Fruit fly (Drosophila melanogaster): Measurements from ENCODE around the gene CG10996.

Gene CG10996

DNA sequence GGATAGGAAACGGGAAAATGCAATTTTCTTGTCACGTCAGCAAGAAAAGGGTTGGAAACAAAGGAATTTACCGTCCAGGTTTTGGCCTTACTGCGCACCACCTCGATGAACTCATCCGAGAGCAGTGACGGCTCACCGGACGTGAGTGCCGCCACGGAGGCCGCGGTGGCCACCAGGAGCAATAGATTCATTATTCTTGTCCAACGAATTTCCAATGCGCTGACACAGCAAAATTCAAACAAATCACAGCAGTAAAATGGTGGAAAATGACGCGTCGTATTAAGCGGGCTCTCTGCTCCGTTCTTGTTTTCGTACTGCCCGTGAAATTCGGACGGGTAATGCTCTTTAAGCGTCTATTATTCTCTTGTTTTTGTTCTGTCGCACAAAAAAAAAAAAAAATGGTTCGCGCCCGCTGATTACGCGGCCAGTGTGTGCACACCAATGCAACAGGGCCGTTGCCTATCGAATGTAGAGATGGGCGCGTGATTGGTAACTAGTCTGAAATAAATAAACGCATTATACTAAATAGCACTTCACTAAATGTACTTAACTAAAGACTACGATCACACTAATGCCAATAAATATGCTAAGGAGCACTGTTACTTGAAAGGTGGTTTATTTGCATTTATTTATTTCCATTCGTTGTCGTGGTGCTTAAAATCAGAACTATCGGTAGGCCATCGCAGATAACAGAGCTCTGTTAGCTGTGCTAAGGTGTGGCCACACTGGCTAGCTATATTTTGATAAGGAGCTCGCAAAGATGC lies 15.5 kb downstream of the CG10996 start, which contains the start of the genes CtsB and amrt:
CtsB (minus strand) TSS at position 432 of the 764 bp plus-strand sequence.
amrt (plus strand) TSS at position 721 of the 764 bp plus-strand sequence.
- peak; percentile 64 for TF ChIP-seq noc (tag; optimal IDR thresholded peaks at IDR 0.05)

dm6 chrX:13779696-13780095 lies 17.7 kb downstream of the CG10996 start:
- peak; percentile 22 for TF ChIP-seq noc (tag; optimal IDR thresholded peaks at IDR 0.05)

dm6 chrX:13778568-13778967 lies 18.9 kb downstream of the CG10996 start:
- TF ChIP-seq noc (tag; optimal IDR thresholded peaks at IDR 0.05), result no peak

dm6 chrX:13770768-13771167 lies 26.7 kb downstream of the CG10996 start:
- no peak for TF ChIP-seq noc (tag; optimal IDR thresholded peaks at IDR 0.05)

- no peak for TF ChIP-seq noc (tag; optimal IDR thresholded peaks at IDR 0.05)
Measured at dm6 chrX:13766495-13766894, 30.9 kb downstream of the CG10996 start.

DNA sequence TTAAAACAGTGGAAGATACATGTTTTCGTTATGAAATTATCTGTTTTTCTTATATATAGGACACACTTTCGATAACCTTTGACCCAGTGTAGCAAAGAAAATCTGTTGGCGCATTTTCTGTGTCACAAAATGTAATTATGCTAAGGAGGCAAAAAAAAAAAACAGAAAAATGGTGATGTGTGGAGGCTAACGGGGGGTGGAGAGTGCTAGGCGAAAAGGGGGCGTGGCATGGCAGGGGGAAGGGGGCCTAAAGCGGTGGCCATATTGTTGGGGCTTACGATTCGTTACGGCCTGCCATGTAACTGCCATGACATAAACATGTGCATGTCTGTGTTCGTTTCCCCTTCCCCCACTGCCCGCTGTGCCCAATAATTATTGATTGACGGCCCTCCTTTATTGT lies 32.2 kb downstream of the CG10996 start:
- no peak for TF ChIP-seq noc (tag; optimal IDR thresholded peaks at IDR 0.05)

dm6 chrX:13764397-13765119 lies 32.9 kb downstream of the CG10996 start:
- peak; percentile 48 for TF ChIP-seq noc (tag; optimal IDR thresholded peaks at IDR 0.05)

DNA sequence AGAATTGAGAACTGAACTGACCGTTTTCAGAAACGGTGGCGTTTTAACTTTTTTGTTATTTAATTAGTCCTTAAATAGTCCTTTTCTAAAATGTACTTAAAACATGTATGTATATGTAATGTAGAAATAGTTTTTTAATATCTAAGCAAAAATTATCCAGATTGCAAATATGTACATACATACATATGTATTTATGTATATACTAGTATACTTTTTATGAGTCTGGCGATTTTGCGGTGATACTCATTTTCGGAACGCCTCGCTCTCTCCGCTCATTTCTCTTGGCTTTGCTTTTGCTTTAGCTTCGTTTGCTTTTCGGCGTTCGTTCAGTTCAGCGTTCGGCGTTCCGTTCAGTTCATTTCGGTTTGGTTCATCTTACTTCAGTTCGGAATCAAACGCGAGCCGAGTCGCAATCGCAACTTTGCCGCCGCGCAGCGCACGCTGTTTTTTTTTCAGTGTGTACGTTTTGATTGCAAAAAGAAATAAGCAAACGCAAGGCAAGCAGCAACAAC lies 35.0 kb downstream of the CG10996 start, which contains the start of gene rdgB:
rdgB (plus strand) TSS at position 381 of the 512 bp plus-strand sequence.
- peak; percentile 14 for TF ChIP-seq noc (tag; optimal IDR thresholded peaks at IDR 0.05)

dm6 chrX:13761762-13762371 lies 35.6 kb downstream of the CG10996 start:
- TF ChIP-seq noc (tag; optimal IDR thresholded peaks at IDR 0.05), result no peak

- TF ChIP-seq noc (tag; optimal IDR thresholded peaks at IDR 0.05), result no peak
Measured at dm6 chrX:13758989-13759549, 38.4 kb downstream of the CG10996 start, which contains the start of gene Yp3. Yp3 (plus strand) TSS chrX:13759546.

DNA sequence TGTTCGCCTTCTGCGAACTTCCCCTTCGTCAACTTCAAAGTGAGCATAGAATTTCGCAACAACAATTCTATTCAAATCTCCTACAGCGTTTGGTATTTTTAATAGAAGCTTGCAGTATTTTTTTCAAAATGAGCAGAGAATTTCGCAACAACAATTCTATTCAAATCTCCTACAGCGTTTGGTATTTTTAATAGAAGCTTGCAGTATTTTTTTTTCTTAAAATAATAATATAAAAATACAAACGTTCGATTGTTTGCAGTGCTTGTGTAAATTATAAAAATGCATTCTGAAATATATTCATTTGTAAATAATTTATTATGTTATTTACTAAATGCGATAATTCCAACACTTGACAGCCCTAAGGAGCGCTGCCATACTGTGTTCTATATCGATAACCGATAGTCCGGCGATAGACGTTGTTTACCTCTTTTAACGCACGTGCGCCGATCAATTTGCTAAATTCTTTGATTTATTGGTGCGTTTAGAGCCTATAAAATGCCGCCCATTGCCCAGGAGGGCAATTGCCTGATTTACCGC lies 40.6 kb downstream of the CG10996 start, which contains the start of the genes CG32625 and Rtc1:
CG32625 (minus strand) TSS at position 51 of the 537 bp plus-strand sequence.
Rtc1 (plus strand) TSS at position 404 of the 537 bp plus-strand sequence.
- TF ChIP-seq noc (tag; optimal IDR thresholded peaks at IDR 0.05), result peak; percentile 38

- no peak for TF ChIP-seq noc (tag; optimal IDR thresholded peaks at IDR 0.05)
Measured at dm6 chrX:13755152-13755557, 42.3 kb downstream of the CG10996 start, which contains the start of gene Pdcd4. Pdcd4 (minus strand) TSS chrX:13755406.

dm6 chrX:13754476-13754875 lies 43.0 kb downstream of the CG10996 start:
- no peak for TF ChIP-seq noc (tag; optimal IDR thresholded peaks at IDR 0.05)

dm6 chrX:13753775-13754174 lies 43.7 kb downstream of the CG10996 start:
- TF ChIP-seq noc (tag; optimal IDR thresholded peaks at IDR 0.05), result no peak

DNA sequence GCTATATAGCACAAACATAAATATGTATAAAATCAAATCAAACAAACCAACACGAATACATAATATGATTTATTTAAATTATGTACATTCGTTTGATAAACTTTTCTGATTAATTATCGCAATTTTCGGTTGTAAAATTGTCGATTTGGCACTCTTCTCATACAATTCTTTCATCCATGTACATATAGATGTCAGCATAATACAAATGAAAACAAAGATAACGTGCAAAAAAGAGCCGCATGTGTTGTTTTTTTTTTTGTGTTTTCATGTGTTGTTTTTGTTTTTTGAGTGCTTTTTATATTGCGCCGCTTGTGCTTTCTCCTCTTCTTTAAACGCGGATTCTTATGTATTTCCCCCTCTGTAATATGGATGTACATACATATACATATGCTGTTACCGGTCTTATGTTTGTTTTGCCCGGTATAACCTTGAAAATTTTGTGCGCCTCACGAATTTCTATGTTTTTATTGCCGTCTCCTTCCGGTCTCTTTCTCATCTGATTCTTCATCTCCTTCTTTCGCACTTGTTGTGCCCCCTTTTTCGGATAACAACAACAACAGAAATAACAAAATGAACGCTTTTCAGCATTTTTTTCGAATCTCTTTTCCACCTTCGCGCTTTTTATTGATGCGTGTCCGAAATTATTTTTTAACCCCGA lies 44.2 kb downstream of the CG10996 start:
- no peak for TF ChIP-seq noc (tag; optimal IDR thresholded peaks at IDR 0.05)

Data from whole organism, larva.